Fruit fly (Drosophila melanogaster): ENCODE results near the gene Meltrin.

DNA sequence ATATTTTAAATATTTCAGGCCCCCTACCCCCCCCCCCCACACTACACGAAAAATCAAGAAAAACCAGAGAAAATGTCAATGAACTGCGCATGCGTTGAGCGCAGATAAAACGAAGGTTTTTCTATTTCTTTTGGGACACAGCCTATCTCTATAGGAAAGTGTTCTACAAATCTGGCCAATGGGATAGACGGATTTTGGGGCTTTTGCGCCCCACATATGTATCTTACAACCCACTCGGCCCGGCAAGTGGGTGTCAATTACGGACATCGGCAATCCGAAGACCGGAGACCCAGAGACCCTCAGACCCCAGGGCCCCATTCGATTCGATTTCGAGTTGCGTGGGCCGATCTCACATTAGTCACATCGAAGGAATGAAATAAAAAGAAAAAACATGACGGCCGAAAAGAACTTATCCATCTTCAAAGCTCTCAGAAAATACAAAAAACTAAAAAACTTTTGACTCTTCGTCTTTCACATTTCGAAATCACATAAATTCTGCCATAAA is 12.4 kb upstream of the Meltrin start:
- TF ChIP-seq CG8478 (optimal IDR thresholded peaks at IDR 0.05), result no peak
- no peak for TF ChIP-seq CTCF (optimal IDR thresholded peaks at IDR 0.05)
